Fruit fly (Drosophila melanogaster) Kc167 (cell line): Measurements from ENCODE around the gene mRpL30.

Source experiments
- Sin3A ChIP-seq: fragments of >200 bp; optimal IDR thresholded peaks from 2 replicates; lab custom pipeline; 2018; ENCODE audit warnings: missing external identifiers
- h ChIP-seq: fragments of >200 bp; optimal IDR thresholded peaks from 3 replicates; lab custom pipeline; 2018; ENCODE audit warnings: missing external identifiers
- insv ChIP-seq: fragments of >200 bp; optimal IDR thresholded peaks from 3 replicates; lab custom pipeline; 2018; ENCODE audit warnings: missing external identifiers
- psq ChIP-seq: fragments of >200 bp; optimal IDR thresholded peaks from 2 replicates; lab custom pipeline; 2017; ENCODE audit warnings: missing external identifiers

dm6 chrX:4675054-4675453, 27.4 kb downstream of the mRpL30 start:
- no peak for TF ChIP-seq h (lab: Kevin White, UChicago)
- TF ChIP-seq psq (lab: Kevin White, UChicago): no peak
- TF ChIP-seq insv (lab: Kevin White, UChicago): no peak
- TF ChIP-seq Sin3A: no peak
